Fruit fly (Drosophila melanogaster) whole organism, embryonic: ENCODE data around the gene Tango2.

Experiments used
- Asciz ChIP-seq: fragments of 200-800 bp; sonication (Bioruptor generic); optimal IDR thresholded peaks from 2 replicates; lab custom pipeline; 2017; ENCODE audit warnings: missing biosample characterization, mild to moderate bottlenecking, missing genetic modification characterization, missing genetic modification reagents
- Atf6 ChIP-seq: fragments of 200-800 bp; sonication (Bioruptor generic); IDR thresholded peaks from 2 replicates; pipeline ENCODE4 v1.3.6; 2022; ENCODE audit warnings: missing biosample characterization, missing genetic modification characterization
- CG10462 ChIP-seq: fragments of 200-800 bp; sonication (Bioruptor generic); optimal IDR thresholded peaks from 2 replicates; lab custom pipeline; 2016; ENCODE audit warnings: missing biosample characterization, missing genetic modification characterization
- CG10543 ChIP-seq: fragments of 200-800 bp; sonication (Bioruptor generic); optimal IDR thresholded peaks from 3 replicates; lab custom pipeline; 2017; ENCODE audit warnings: missing biosample characterization, mild to moderate bottlenecking, missing genetic modification characterization, moderate library complexity
- CG11093 ChIP-seq: fragments of 200-800 bp; sonication (Bioruptor generic); IDR thresholded peaks from 3 replicates; pipeline ENCODE4 v1.3.6; 2022; ENCODE audit warnings: missing biosample characterization, missing genetic modification characterization
- CG11696 ChIP-seq: fragments of 200-800 bp; sonication (Bioruptor generic); IDR thresholded peaks from 2 replicates; pipeline ENCODE4 v1.3.6; 2022; ENCODE audit warnings: missing biosample characterization, missing genetic modification characterization
- CG12769 ChIP-seq: fragments of 200-800 bp; sonication (Bioruptor generic); optimal IDR thresholded peaks from 2 replicates; lab custom pipeline; 2019; ENCODE audit warnings: missing biosample characterization, mild to moderate bottlenecking, missing genetic modification characterization, moderate library complexity
- CG13624 ChIP-seq: fragments of 200-800 bp; sonication (Bioruptor generic); optimal IDR thresholded peaks from 2 replicates; lab custom pipeline; 2016; ENCODE audit warnings: missing biosample characterization, missing genetic modification characterization
- CG13775 ChIP-seq: fragments of 200-800 bp; sonication (Bioruptor generic); optimal IDR thresholded peaks from 3 replicates; lab custom pipeline; 2017; ENCODE audit warnings: missing biosample characterization, mild to moderate bottlenecking, missing genetic modification characterization
- CG15073 ChIP-seq: fragments of 200-800 bp; sonication (Bioruptor generic); optimal IDR thresholded peaks from 2 replicates; lab custom pipeline; 2016; ENCODE audit warnings: missing biosample characterization, missing genetic modification characterization
- CG15479 ChIP-seq: fragments of 200-800 bp; sonication (Bioruptor generic); optimal IDR thresholded peaks from 3 replicates; lab custom pipeline; 2019; ENCODE audit warnings: missing biosample characterization, mild to moderate bottlenecking, missing genetic modification characterization, moderate library complexity
- CG15601 ChIP-seq: fragments of 200-800 bp; sonication (Bioruptor generic); optimal IDR thresholded peaks from 3 replicates; lab custom pipeline; 2019; ENCODE audit warnings: missing biosample characterization, mild to moderate bottlenecking, missing genetic modification characterization, moderate library complexity
- CG17568 ChIP-seq: fragments of 200-800 bp; sonication (Bioruptor generic); optimal IDR thresholded peaks from 2 replicates; lab custom pipeline; 2018; ENCODE audit warnings: missing biosample characterization, mild to moderate bottlenecking, missing genetic modification characterization, moderate library complexity
- CG17829 ChIP-seq: fragments of 200-800 bp; optimal IDR thresholded peaks from 2 replicates; lab custom pipeline; 2019; ENCODE audit warnings: missing biosample characterization, mild to moderate bottlenecking, missing genetic modification characterization, moderate library complexity
- CG2129 ChIP-seq: fragments of 200-800 bp; sonication (Bioruptor generic); IDR thresholded peaks from 2 replicates; pipeline ENCODE4 v1.3.6; 2022; ENCODE audit warnings: missing biosample characterization, missing genetic modification characterization; ENCODE audit not compliant: partially characterized antibody
- CG2199 ChIP-seq: fragments of 200-800 bp; sonication (Bioruptor generic); IDR thresholded peaks from 3 replicates; pipeline ENCODE4 v1.3.6; 2022; ENCODE audit warnings: missing biosample characterization, missing genetic modification characterization
- CG2889 ChIP-seq: fragments of 200-800 bp; sonication (Bioruptor generic); IDR thresholded peaks from 3 replicates; pipeline ENCODE4 v1.3.6; 2022; ENCODE audit warnings: missing biosample characterization, missing genetic modification characterization
- CG31365 ChIP-seq: fragments of 200-800 bp; sonication (Bioruptor generic); optimal IDR thresholded peaks from 2 replicates; lab custom pipeline; 2018; ENCODE audit warnings: missing biosample characterization, mild to moderate bottlenecking, missing genetic modification characterization
- CG32772 ChIP-seq: fragments of 200-800 bp; sonication (Bioruptor generic); IDR thresholded peaks from 2 replicates; pipeline ENCODE4 v1.3.6; 2022; ENCODE audit warnings: missing biosample characterization, missing genetic modification characterization
- CG33213 ChIP-seq: fragments of 200-800 bp; sonication (Bioruptor generic); optimal IDR thresholded peaks from 3 replicates; lab custom pipeline; 2016; ENCODE audit warnings: missing biosample characterization, missing genetic modification characterization
- CG4820 ChIP-seq: fragments of 200-800 bp; sonication (Bioruptor generic); optimal IDR thresholded peaks from 3 replicates; lab custom pipeline; 2016; ENCODE audit warnings: missing biosample characterization, missing genetic modification characterization
- CG5180 ChIP-seq: fragments of 200-800 bp; sonication (Bioruptor generic); optimal IDR thresholded peaks from 3 replicates; lab custom pipeline; 2017; ENCODE audit warnings: missing biosample characterization, missing genetic modification characterization, mild to moderate bottlenecking, moderate library complexity, missing genetic modification reagents
- CG7271 ChIP-seq: fragments of 200-800 bp; sonication (Bioruptor generic); optimal IDR thresholded peaks from 2 replicates; lab custom pipeline; 2018; ENCODE audit warnings: missing biosample characterization, mild to moderate bottlenecking, missing genetic modification characterization, moderate library complexity
- CG7745 ChIP-seq: fragments of 200-800 bp; sonication (Bioruptor generic); optimal IDR thresholded peaks from 2 replicates; lab custom pipeline; 2018; ENCODE audit warnings: missing biosample characterization, mild to moderate bottlenecking, missing genetic modification characterization, moderate library complexity
- Camta ChIP-seq: fragments of 200-800 bp; sonication (Bioruptor generic); optimal IDR thresholded peaks from 2 replicates; lab custom pipeline; 2016; ENCODE audit warnings: missing biosample characterization, missing genetic modification characterization
- Hsf ChIP-seq: fragments of 200-800 bp; sonication (Bioruptor generic); optimal IDR thresholded peaks from 3 replicates; lab custom pipeline; 2016; ENCODE audit warnings: missing biosample characterization, missing genetic modification characterization
- Jarid2 ChIP-seq: fragments of 200-800 bp; sonication (Bioruptor generic); optimal IDR thresholded peaks from 3 replicates; lab custom pipeline; 2017; ENCODE audit warnings: mild to moderate bottlenecking, missing biosample characterization, missing genetic modification reagents, missing genetic modification characterization
- Meics ChIP-seq: fragments of 200-800 bp; sonication (Bioruptor generic); optimal IDR thresholded peaks from 2 replicates; lab custom pipeline; 2017; ENCODE audit warnings: missing biosample characterization, mild to moderate bottlenecking, missing genetic modification characterization
- Nf-YC ChIP-seq: fragments of 200-800 bp; optimal IDR thresholded peaks from 3 replicates; lab custom pipeline; 2019; ENCODE audit warnings: missing biosample characterization, mild to moderate bottlenecking, missing genetic modification characterization, moderate library complexity
- Sin3A ChIP-seq: fragments of >200 bp; optimal IDR thresholded peaks from 2 replicates; lab custom pipeline; 2018
- Sox102F ChIP-seq: fragments of 200-800 bp; sonication (Bioruptor generic); optimal IDR thresholded peaks from 2 replicates; lab custom pipeline; 2018; ENCODE audit warnings: missing biosample characterization, mild to moderate bottlenecking, missing genetic modification characterization, moderate library complexity
- Taf1 ChIP-seq: fragments of 200-800 bp; sonication (Bioruptor generic); IDR thresholded peaks from 2 replicates; pipeline ENCODE4 v1.3.6; 2022; ENCODE audit warnings: missing biosample characterization, missing genetic modification characterization
- Trl ChIP-seq, 3 experiments: fragments of >200 bp in 2 of 3; fragments of 200-800 bp in 1 of 3; sonication (Bioruptor generic) in 1 of 3; optimal IDR thresholded peaks; 2 replicates in 1 of 3; 3 replicates in 2 of 3; lab custom pipeline; 2016 to 2017; ENCODE audit warnings: missing biosample characterization in 1 of 3, missing genetic modification characterization in 1 of 3
- amos ChIP-seq: fragments of 200-800 bp; sonication (Bioruptor generic); IDR thresholded peaks from 2 replicates; pipeline ENCODE4 v1.3.6; 2022; ENCODE audit warnings: missing biosample characterization, missing genetic modification characterization; ENCODE audit not compliant: partially characterized antibody
- bsh ChIP-seq, 2 experiments: fragments of 200-800 bp; sonication (Bioruptor generic); optimal IDR thresholded peaks; 2 replicates each; lab custom pipeline; 2017 to 2018; ENCODE audit warnings: mild to moderate bottlenecking in 2 of 2, missing biosample characterization in 2 of 2, missing genetic modification characterization in 2 of 2, moderate library complexity in 1 of 2
- cad ChIP-seq: fragments of >200 bp; optimal IDR thresholded peaks from 2 replicates; lab custom pipeline; 2017; ENCODE audit warnings: missing biosample characterization, missing genetic modification characterization
- caup ChIP-seq: fragments of 200-800 bp; sonication (Bioruptor generic); optimal IDR thresholded peaks from 3 replicates; lab custom pipeline; 2017; ENCODE audit warnings: missing biosample characterization, mild to moderate bottlenecking, missing genetic modification characterization, moderate library complexity; ENCODE audit not compliant: severe bottlenecking
- chn ChIP-seq: fragments of 200-800 bp; sonication (Bioruptor generic); optimal IDR thresholded peaks from 2 replicates; lab custom pipeline; 2016; ENCODE audit warnings: missing biosample characterization, missing genetic modification characterization
- crol ChIP-seq: fragments of 200-800 bp; sonication (Bioruptor generic); IDR thresholded peaks from 2 replicates; pipeline ENCODE4 v1.3.6; 2022; ENCODE audit warnings: missing biosample characterization, missing genetic modification characterization
- da ChIP-seq: fragments of 200-800 bp; sonication (Bioruptor generic); optimal IDR thresholded peaks from 2 replicates; lab custom pipeline; 2016; ENCODE audit warnings: missing biosample characterization, missing genetic modification characterization
- dysf ChIP-seq: fragments of 200-800 bp; sonication (Bioruptor generic); IDR thresholded peaks from 3 replicates; pipeline ENCODE4 v1.3.6; 2022; ENCODE audit warnings: missing biosample characterization, missing genetic modification characterization
- grau ChIP-seq: fragments of 200-800 bp; optimal IDR thresholded peaks from 3 replicates; lab custom pipeline; 2019; ENCODE audit warnings: missing biosample characterization, mild to moderate bottlenecking, missing genetic modification characterization, moderate library complexity
- grn ChIP-seq: fragments of 200-800 bp; sonication (Bioruptor generic); optimal IDR thresholded peaks from 3 replicates; lab custom pipeline; 2017; ENCODE audit warnings: missing biosample characterization, missing genetic modification characterization
- nau ChIP-seq: fragments of 200-800 bp; sonication (Bioruptor generic); optimal IDR thresholded peaks from 3 replicates; lab custom pipeline; 2017; ENCODE audit warnings: missing biosample characterization, mild to moderate bottlenecking, missing genetic modification characterization, missing genetic modification reagents
- slbo ChIP-seq: fragments of 200-800 bp; sonication (Bioruptor generic); IDR thresholded peaks from 2 replicates; pipeline ENCODE4 v1.3.6; 2022; ENCODE audit warnings: missing biosample characterization, missing genetic modification characterization
- sob ChIP-seq: fragments of 200-800 bp; sonication (Bioruptor generic); IDR thresholded peaks from 2 replicates; pipeline ENCODE4 v1.3.6; 2022; ENCODE audit warnings: missing biosample characterization, missing genetic modification characterization
- stwl ChIP-seq: fragments of 200-800 bp; sonication (Bioruptor generic); optimal IDR thresholded peaks from 3 replicates; lab custom pipeline; 2018; ENCODE audit warnings: missing biosample characterization, mild to moderate bottlenecking, missing genetic modification characterization, moderate library complexity
- unc-4 ChIP-seq: fragments of 200-800 bp; sonication (Bioruptor generic); IDR thresholded peaks from 2 replicates; pipeline ENCODE4 v1.3.6; 2022; ENCODE audit warnings: missing biosample characterization, missing genetic modification characterization; ENCODE audit not compliant: partially characterized antibody
- yki ChIP-seq: fragments of >200 bp; optimal IDR thresholded peaks from 3 replicates; lab custom pipeline; 2018
- zen2 ChIP-seq: fragments of 200-800 bp; sonication (Bioruptor generic); IDR thresholded peaks from 3 replicates; pipeline ENCODE4 v1.3.6; 2022; ENCODE audit warnings: missing biosample characterization, missing genetic modification characterization; ENCODE audit not compliant: partially characterized antibody

The Tango2 gene

DNA sequence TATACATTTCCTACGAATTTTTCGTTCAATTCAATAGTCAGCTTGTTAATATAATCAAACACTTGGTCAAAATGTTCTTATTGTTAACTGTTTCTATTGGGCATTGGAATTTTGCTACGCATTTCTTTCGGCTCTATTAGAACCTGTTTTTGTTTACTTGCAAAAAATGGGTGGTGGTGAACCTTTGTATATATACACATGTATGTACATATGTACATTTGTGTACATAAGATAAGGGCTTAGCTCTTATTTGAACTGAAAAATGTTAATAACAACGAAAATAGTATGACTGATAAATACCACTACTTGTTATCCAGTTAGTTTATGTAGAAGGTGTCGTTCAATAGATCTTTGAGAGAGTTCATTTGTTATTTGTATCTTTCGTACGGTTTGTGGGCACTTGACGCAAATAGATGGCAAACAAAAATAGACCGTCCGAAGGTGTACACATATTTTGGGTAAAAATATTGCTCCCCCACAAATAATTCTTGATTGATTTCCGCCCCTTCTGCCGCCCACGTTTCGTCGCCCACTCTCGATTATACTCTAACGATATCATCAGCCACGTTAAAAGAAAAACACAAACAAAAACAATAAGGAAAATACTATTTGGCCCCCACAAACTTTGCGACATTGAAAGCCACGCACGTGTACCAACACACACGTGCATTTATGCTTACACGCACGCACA, 9.2 kb downstream of the Tango2 start (continued):
- no peak for TF ChIP-seq Jarid2 (GFP tag; lab: Kevin White, UChicago)
- TF ChIP-seq chn (GFP tag; lab: Kevin White, UChicago) = no peak
- TF ChIP-seq Atf6 (GFP tag; lab: Robert Waterston, UW) = peak; percentile 67; the same call in 1 of the 2 replicates
- TF ChIP-seq CG7745 (tag; lab: Kevin White, UChicago) = no peak
- TF ChIP-seq CG13775 (GFP tag; lab: Kevin White, UChicago) = no peak
- TF ChIP-seq caup = peak; percentile 73
- no peak for TF ChIP-seq stwl (tag; lab: Kevin White, UChicago)
- no peak for TF ChIP-seq cad
- no peak for TF ChIP-seq CG10462
- peak; percentile 52 for TF ChIP-seq CG17568
- no peak for TF ChIP-seq CG4820 (GFP tag; lab: Kevin White, UChicago)
- no peak for TF ChIP-seq CG10543 (GFP tag; lab: Kevin White, UChicago)
- TF ChIP-seq CG15073 (GFP tag; lab: Kevin White, UChicago) = no peak
- TF ChIP-seq CG17829 = no peak
- no peak for TF ChIP-seq CG2199
- TF ChIP-seq amos (GFP tag; lab: Robert Waterston, UW) = no peak
- no peak for TF ChIP-seq Taf1 (GFP tag; lab: Robert Waterston, UW)
- TF ChIP-seq CG12769 = peak; percentile 49
- no peak for TF ChIP-seq CG2129 (GFP tag; lab: Robert Waterston, UW)
- TF ChIP-seq CG11696 (GFP tag; lab: Robert Waterston, UW) = no peak
- peak; percentile 49 for TF ChIP-seq Asciz (GFP tag; lab: Kevin White, UChicago)
- TF ChIP-seq bsh (GFP tag; optimal IDR thresholded peaks at IDR 0.05; lab: Kevin White, UChicago) = no peak
- peak; percentile 35 for TF ChIP-seq Meics (GFP tag; lab: Kevin White, UChicago)
- no peak for TF ChIP-seq CG5180 (GFP tag; lab: Kevin White, UChicago)
- no peak for TF ChIP-seq CG2889 (GFP tag; lab: Robert Waterston, UW)
- no peak for TF ChIP-seq sob (GFP tag; lab: Robert Waterston, UW)
- peak; percentile 10 for TF ChIP-seq CG13624 (GFP tag; lab: Kevin White, UChicago)
- TF ChIP-seq dysf = no peak
- no peak for TF ChIP-seq CG15479 (GFP tag; lab: Kevin White, UChicago)
- TF ChIP-seq CG15601 (tag; lab: Kevin White, UChicago) = no peak
- no peak for TF ChIP-seq CG11093 (GFP tag; lab: Robert Waterston, UW)
- no peak for TF ChIP-seq CG33213 (GFP tag; lab: Kevin White, UChicago)
- no peak for TF ChIP-seq CG7271 (tag; lab: Kevin White, UChicago)
- TF ChIP-seq unc-4 (GFP tag; lab: Robert Waterston, UW) = no peak
- TF ChIP-seq CG31365 (tag; lab: Kevin White, UChicago) = no peak
- no peak for TF ChIP-seq Hsf
- no peak for TF ChIP-seq grau
- TF ChIP-seq da (GFP tag; lab: Kevin White, UChicago) = no peak
- TF ChIP-seq Sin3A (lab: Kevin White, UChicago) = no peak
- TF ChIP-seq nau (GFP tag; lab: Kevin White, UChicago) = peak; percentile 34
- TF ChIP-seq slbo (GFP tag; lab: Robert Waterston, UW) = no peak
- TF ChIP-seq grn (GFP tag; lab: Kevin White, UChicago) = peak; percentile 7
- peak; percentile 11 for TF ChIP-seq Camta (GFP tag; lab: Kevin White, UChicago)
- no peak for TF ChIP-seq CG32772
- no peak for TF ChIP-seq Nf-YC (tag; lab: Kevin White, UChicago)
- no peak for TF ChIP-seq Trl (optimal IDR thresholded peaks at IDR 0.05; lab: Kevin White, UChicago)
- TF ChIP-seq Trl (GFP tag; optimal IDR thresholded peaks at IDR 0.05; lab: Kevin White, UChicago) = peak; percentile 28
- no peak for TF ChIP-seq zen2 (GFP tag; lab: Robert Waterston, UW)
- TF ChIP-seq yki (lab: Kevin White, UChicago) = no peak
- TF ChIP-seq Sox102F (GFP tag; lab: Kevin White, UChicago) = no peak
- TF ChIP-seq crol (GFP tag; lab: Robert Waterston, UW) = no peak
